Worm (Caenorhabditis elegans) whole organism, L1 larva: ENCODE data around the gene rpb-8.

ENCODE experiments used
- ceh-8 ChIP-seq: fragments of 200-800 bp; sonication (Bioruptor generic); optimal IDR thresholded peaks from 2 replicates; lab custom pipeline; 2018; ENCODE audit warnings: mild to moderate bottlenecking, missing genetic modification characterization, moderate library complexity, missing compliant biosample characterization
- ceh-88 ChIP-seq: fragments of 200-800 bp; sonication (Bioruptor generic); IDR thresholded peaks from 2 replicates; pipeline ENCODE4 v1.3.6; 2022; ENCODE audit warnings: missing genetic modification characterization, missing compliant biosample characterization
- fos-1 ChIP-seq: fragments of 150-350 bp; optimal IDR thresholded peaks from 2 replicates; lab custom pipeline; 2014; ENCODE audit warnings: missing biosample characterization, missing genetic modification characterization
- lin-39 ChIP-seq: fragments of 150-350 bp; optimal IDR thresholded peaks from 2 replicates; lab custom pipeline; 2014; ENCODE audit warnings: missing biosample characterization, missing genetic modification reagents, missing genetic modification characterization
- nhr-237 ChIP-seq: fragments of 150-350 bp; optimal IDR thresholded peaks from 2 replicates; lab custom pipeline; 2014; ENCODE audit warnings: missing biosample characterization, missing genetic modification characterization
- nhr-76 ChIP-seq: sonication (generic microtip); optimal IDR thresholded peaks from 2 replicates; lab custom pipeline; 2017; ENCODE audit warnings: missing biosample characterization, missing genetic modification characterization

DNA sequence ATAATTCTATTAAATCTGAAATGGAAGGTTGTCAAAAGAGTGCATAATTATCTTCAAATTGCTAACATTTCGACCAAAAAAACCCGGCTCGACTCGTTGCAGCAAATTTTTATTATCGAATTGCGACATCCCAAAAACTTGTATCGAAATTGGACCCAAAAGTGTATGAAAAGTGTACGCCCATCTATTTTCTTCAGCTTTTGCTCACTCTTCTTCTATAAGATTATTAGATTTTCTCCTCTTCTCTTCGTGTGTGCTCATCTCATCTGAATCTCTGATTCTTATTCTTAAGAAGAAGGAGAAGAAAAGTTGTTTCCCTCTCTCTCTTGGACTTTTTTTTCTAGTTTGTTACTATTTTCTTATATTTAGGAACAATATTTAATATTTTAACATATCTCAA, 49.4 kb upstream of the rpb-8 start:
- TF ChIP-seq lin-39 (tag; lab: Kevin White, UChicago) (no peak), nhr-237 (tag; lab: Kevin White, UChicago) (no peak), fos-1 (tag; lab: Kevin White, UChicago) (no peak), ceh-8 (GFP tag; lab: Kevin White, UChicago) (no peak), nhr-76 (tag; lab: Kevin White, UChicago) (no peak), ceh-88 (no peak)
